Worm (Caenorhabditis elegans) whole organism, midembryonic: ENCODE measurements around the gene ugtp-1.

Source experiments
- flt-1 ChIP-seq: fragments of 200-800 bp; sonication (Bioruptor generic); IDR thresholded peaks from 2 replicates; pipeline ENCODE4 v1.3.6; 2022; ENCODE audit warnings: missing genetic modification characterization, missing compliant biosample characterization
- med-1 ChIP-seq: sonication (generic microtip); optimal IDR thresholded peaks from 2 replicates; lab custom pipeline; 2017; ENCODE audit warnings: missing genetic modification characterization, mild to moderate bottlenecking, missing compliant biosample characterization, antibody characterized with exemption, missing genetic modification reagents; ENCODE audit not compliant: insufficient read depth
- ref-1 ChIP-seq: fragments of 200-800 bp; sonication (Bioruptor generic); conservative IDR thresholded peaks from 2 replicates; pipeline ENCODE4 v1.3.6; 2022; ENCODE audit warnings: missing genetic modification reagents, missing genetic modification characterization, missing compliant biosample characterization
- ztf-23 ChIP-seq: fragments of 200-800 bp; sonication (Bioruptor generic); IDR thresholded peaks from 2 replicates; pipeline ENCODE4 v1.3.6; 2022; ENCODE audit warnings: missing genetic modification reagents, missing genetic modification characterization, missing compliant biosample characterization
- ztf-29 ChIP-seq: fragments of 200-800 bp; sonication (Bioruptor generic); IDR thresholded peaks from 2 replicates; pipeline ENCODE4 v1.3.6; 2022; ENCODE audit warnings: missing genetic modification reagents, missing genetic modification characterization, missing compliant biosample characterization

DNA sequence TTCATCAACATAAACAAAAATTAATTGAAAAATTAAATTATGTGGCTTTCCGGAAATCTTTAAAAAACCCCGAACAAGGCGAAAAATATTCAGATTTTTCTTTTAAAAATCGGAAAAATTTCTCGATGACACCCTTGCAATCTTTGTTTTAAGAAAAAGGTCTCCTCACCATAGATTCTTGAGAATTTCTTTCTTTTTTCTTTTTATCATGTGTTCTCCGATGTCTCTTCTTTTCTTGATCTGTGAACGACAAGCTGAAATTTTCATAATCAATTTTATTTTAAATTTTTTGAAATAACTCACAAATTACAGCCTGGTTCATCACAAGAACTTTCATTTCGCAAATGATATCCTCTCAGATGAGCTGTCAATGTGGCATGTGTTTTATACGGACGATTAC lies 40.7 kb upstream of the ugtp-1 start, which contains the start of the genes zfp-1 and F54F2.14:
- no peak for TF ChIP-seq ztf-23 (GFP tag; lab: Robert Waterston, UW)
- TF ChIP-seq ref-1 (GFP tag; lab: Robert Waterston, UW) = no peak
- no peak for TF ChIP-seq flt-1 (GFP tag; lab: Robert Waterston, UW)
- TF ChIP-seq ztf-29 (GFP tag; lab: Robert Waterston, UW) = no peak
- no peak for TF ChIP-seq med-1 (GFP tag; lab: Kevin White, UChicago)
